Fruit fly (Drosophila melanogaster) whole organism, embryonic: ENCODE measurements around the gene CG31495.

Experiments used
- Ada2b ChIP-seq: fragments of 200-800 bp; sonication (Bioruptor generic); IDR thresholded peaks from 2 replicates; pipeline ENCODE4 v1.3.6; 2022; ENCODE audit warnings: missing biosample characterization, missing genetic modification characterization
- Bgb ChIP-seq: fragments of 200-800 bp; sonication (Bioruptor generic); IDR thresholded peaks from 2 replicates; pipeline ENCODE4 v1.3.6; 2022; ENCODE audit warnings: missing biosample characterization, missing genetic modification characterization; ENCODE audit not compliant: partially characterized antibody
- Blimp-1 ChIP-seq: fragments of 200-800 bp; sonication (Bioruptor generic); optimal IDR thresholded peaks from 3 replicates; lab custom pipeline; 2018; ENCODE audit warnings: missing biosample characterization, missing genetic modification characterization, mild to moderate bottlenecking, moderate library complexity, missing genetic modification reagents
- CG10209 ChIP-seq: fragments of 200-800 bp; sonication (Bioruptor generic); optimal IDR thresholded peaks from 3 replicates; lab custom pipeline; 2017; ENCODE audit warnings: missing biosample characterization, mild to moderate bottlenecking, missing genetic modification characterization, missing genetic modification reagents
- CG10979 ChIP-seq: fragments of 200-800 bp; sonication (Bioruptor generic); optimal IDR thresholded peaks from 2 replicates; lab custom pipeline; 2018; ENCODE audit warnings: missing biosample characterization, mild to moderate bottlenecking, missing genetic modification characterization, moderate library complexity
- CG11247 ChIP-seq: fragments of 200-800 bp; sonication (Bioruptor generic); IDR thresholded peaks from 2 replicates; pipeline ENCODE4 v1.3.6; 2022; ENCODE audit warnings: missing biosample characterization, missing genetic modification characterization
- CG12071 ChIP-seq: fragments of 200-800 bp; sonication (Bioruptor generic); optimal IDR thresholded peaks from 3 replicates; lab custom pipeline; 2018; ENCODE audit warnings: missing biosample characterization, mild to moderate bottlenecking, missing genetic modification characterization
- CG13624 ChIP-seq: fragments of 200-800 bp; sonication (Bioruptor generic); optimal IDR thresholded peaks from 2 replicates; lab custom pipeline; 2016; ENCODE audit warnings: missing biosample characterization, missing genetic modification characterization
- CG15514 ChIP-seq: fragments of 200-800 bp; sonication (Bioruptor generic); optimal IDR thresholded peaks from 3 replicates; lab custom pipeline; 2017; ENCODE audit warnings: missing biosample characterization, missing genetic modification characterization, mild to moderate bottlenecking, moderate library complexity, missing genetic modification reagents
- CG16813 ChIP-seq: fragments of 200-800 bp; sonication (Bioruptor generic); IDR thresholded peaks from 3 replicates; pipeline ENCODE4 v1.3.6; 2022; ENCODE audit warnings: missing biosample characterization, missing genetic modification characterization; ENCODE audit not compliant: partially characterized antibody
- CG17361 ChIP-seq: fragments of 200-800 bp; sonication (Bioruptor generic); IDR thresholded peaks from 3 replicates; pipeline ENCODE4 v1.3.6; 2022; ENCODE audit warnings: missing biosample characterization, missing genetic modification characterization
- CG2678 ChIP-seq: fragments of 200-800 bp; sonication (Bioruptor generic); optimal IDR thresholded peaks from 3 replicates; lab custom pipeline; 2019; ENCODE audit warnings: missing biosample characterization, mild to moderate bottlenecking, missing genetic modification characterization, moderate library complexity
- CG2712 ChIP-seq: fragments of 200-800 bp; optimal IDR thresholded peaks from 3 replicates; lab custom pipeline; 2019; ENCODE audit warnings: missing biosample characterization, mild to moderate bottlenecking, missing genetic modification characterization, moderate library complexity
- CG3065 ChIP-seq: fragments of 200-800 bp; sonication (Bioruptor generic); optimal IDR thresholded peaks from 2 replicates; lab custom pipeline; 2016; ENCODE audit warnings: missing biosample characterization, missing genetic modification characterization
- CG31224 ChIP-seq: fragments of 200-800 bp; sonication (Bioruptor generic); IDR thresholded peaks from 2 replicates; pipeline ENCODE4 v1.3.6; 2022; ENCODE audit warnings: missing biosample characterization, missing genetic modification characterization
- CG5953 ChIP-seq: fragments of 200-800 bp; sonication (Bioruptor generic); IDR thresholded peaks from 2 replicates; pipeline ENCODE4 v1.3.6; 2022; ENCODE audit warnings: missing biosample characterization, missing genetic modification characterization
- CG6175 ChIP-seq: fragments of 200-800 bp; sonication (Bioruptor generic); IDR thresholded peaks from 3 replicates; pipeline ENCODE4 v1.3.6; 2022; ENCODE audit warnings: missing biosample characterization, missing genetic modification characterization
- CG7556 ChIP-seq: fragments of 200-800 bp; sonication (Bioruptor generic); optimal IDR thresholded peaks from 2 replicates; lab custom pipeline; 2017; ENCODE audit warnings: missing biosample characterization, mild to moderate bottlenecking, missing genetic modification characterization
- CG9437 ChIP-seq: fragments of 200-800 bp; sonication (Bioruptor generic); optimal IDR thresholded peaks from 2 replicates; lab custom pipeline; 2018; ENCODE audit warnings: missing biosample characterization, mild to moderate bottlenecking, missing genetic modification characterization
- CG9876 ChIP-seq: fragments of 200-800 bp; sonication (Bioruptor generic); optimal IDR thresholded peaks from 2 replicates; lab custom pipeline; 2016; ENCODE audit warnings: missing biosample characterization, missing genetic modification characterization
- Deaf1 ChIP-seq: fragments of 200-800 bp; optimal IDR thresholded peaks from 3 replicates; lab custom pipeline; 2019; ENCODE audit warnings: missing biosample characterization, mild to moderate bottlenecking, missing genetic modification characterization, moderate library complexity
- Dip3 ChIP-seq: fragments of 200-800 bp; sonication (Bioruptor generic); optimal IDR thresholded peaks from 3 replicates; lab custom pipeline; 2016; ENCODE audit warnings: missing biosample characterization, missing genetic modification characterization
- HLH54F ChIP-seq: fragments of 200-800 bp; sonication (Bioruptor generic); optimal IDR thresholded peaks from 3 replicates; lab custom pipeline; 2016; ENCODE audit warnings: missing biosample characterization, missing genetic modification characterization
- Hr78 ChIP-seq, 2 experiments: fragments of 200-800 bp in 1 of 2; fragments of >200 bp in 1 of 2; sonication (Bioruptor generic) in 1 of 2; optimal IDR thresholded peaks; 2 replicates each; lab custom pipeline; 2017 to 2019; ENCODE audit warnings: missing biosample characterization in 2 of 2, missing genetic modification characterization in 2 of 2, mild to moderate bottlenecking in 1 of 2, moderate library complexity in 1 of 2
- Mad ChIP-seq: fragments of 200-800 bp; sonication (Bioruptor generic); optimal IDR thresholded peaks from 2 replicates; lab custom pipeline; 2016; ENCODE audit warnings: missing biosample characterization, missing genetic modification characterization
- Med ChIP-seq: fragments of 200-800 bp; sonication (Bioruptor generic); peaks from one replicate; lab custom pipeline; 2016; ENCODE audit warnings: missing biosample characterization, missing genetic modification characterization, mild to moderate bottlenecking, inconsistent platforms, moderate library complexity
- Nf-YA ChIP-seq: fragments of 200-800 bp; sonication (Bioruptor generic); IDR thresholded peaks from 2 replicates; pipeline ENCODE4 v1.3.6; 2022; ENCODE audit warnings: missing biosample characterization, missing genetic modification characterization
- Tbp ChIP-seq: fragments of >200 bp; optimal IDR thresholded peaks from 2 replicates; lab custom pipeline; 2018; ENCODE audit warnings: missing biosample characterization, missing genetic modification characterization
- Usf ChIP-seq: fragments of 200-800 bp; sonication (Bioruptor generic); optimal IDR thresholded peaks from 2 replicates; lab custom pipeline; 2017; ENCODE audit warnings: missing genotype, missing biosample characterization, missing genetic modification characterization
- bbx ChIP-seq: fragments of 200-800 bp; sonication (Bioruptor generic); IDR thresholded peaks from 2 replicates; pipeline ENCODE4 v1.3.6; 2022; ENCODE audit warnings: missing biosample characterization, missing genetic modification characterization; ENCODE audit not compliant: partially characterized antibody
- btn ChIP-seq: fragments of 200-800 bp; sonication (Bioruptor generic); optimal IDR thresholded peaks from 2 replicates; lab custom pipeline; 2016; ENCODE audit warnings: missing biosample characterization, missing genetic modification characterization
- chinmo ChIP-seq: fragments of 200-800 bp; sonication (Bioruptor generic); IDR thresholded peaks from 4 replicates; pipeline ENCODE4 v1.3.6; 2022; ENCODE audit warnings: missing biosample characterization, missing genetic modification characterization; ENCODE audit not compliant: partially characterized antibody
- ci ChIP-seq: fragments of 200-800 bp; sonication (Bioruptor generic); IDR thresholded peaks from 3 replicates; pipeline ENCODE4 v1.3.6; 2022; ENCODE audit warnings: missing biosample characterization, missing genetic modification characterization
- cwo ChIP-seq: fragments of 200-800 bp; sonication (Bioruptor generic); optimal IDR thresholded peaks from 3 replicates; lab custom pipeline; 2017; ENCODE audit warnings: missing biosample characterization, missing genetic modification characterization, mild to moderate bottlenecking, moderate library complexity, missing genetic modification reagents
- dmrt11E ChIP-seq: fragments of 200-800 bp; sonication (Bioruptor generic); optimal IDR thresholded peaks from 3 replicates; lab custom pipeline; 2018; ENCODE audit warnings: missing biosample characterization, mild to moderate bottlenecking, missing genetic modification characterization, moderate library complexity
- dmrt99B ChIP-seq: fragments of 200-800 bp; sonication (Bioruptor generic); optimal IDR thresholded peaks from 2 replicates; lab custom pipeline; 2018; ENCODE audit warnings: missing biosample characterization, mild to moderate bottlenecking, missing genetic modification characterization, moderate library complexity
- esg ChIP-seq: fragments of 200-800 bp; sonication (Bioruptor generic); conservative IDR thresholded peaks from 2 replicates; pipeline ENCODE4 v1.3.6; 2022; ENCODE audit warnings: missing biosample characterization, missing genetic modification characterization
- gsb-n ChIP-seq: fragments of 200-800 bp; sonication (Bioruptor generic); optimal IDR thresholded peaks from 3 replicates; lab custom pipeline; 2018; ENCODE audit warnings: missing biosample characterization, mild to moderate bottlenecking, missing genetic modification characterization
- nmo ChIP-seq: fragments of 200-800 bp; sonication (Bioruptor generic); optimal IDR thresholded peaks from 2 replicates; lab custom pipeline; 2018; ENCODE audit warnings: missing biosample characterization, mild to moderate bottlenecking, missing genetic modification characterization, moderate library complexity
- onecut ChIP-seq: fragments of 200-800 bp; sonication (Bioruptor generic); IDR thresholded peaks from 2 replicates; pipeline ENCODE4 v1.3.6; 2022; ENCODE audit warnings: missing biosample characterization, missing genetic modification characterization
- phol ChIP-seq: fragments of 200-800 bp; sonication (Bioruptor generic); optimal IDR thresholded peaks from 3 replicates; lab custom pipeline; 2018; ENCODE audit warnings: missing biosample characterization, mild to moderate bottlenecking, missing genetic modification characterization, moderate library complexity
- repo ChIP-seq: fragments of 200-800 bp; sonication (Bioruptor generic); optimal IDR thresholded peaks from 2 replicates; lab custom pipeline; 2016; ENCODE audit warnings: missing biosample characterization, missing genetic modification characterization
- rib ChIP-seq: fragments of 200-800 bp; sonication (Bioruptor generic); IDR thresholded peaks from 2 replicates; pipeline ENCODE4 v1.3.6; 2022; ENCODE audit warnings: missing biosample characterization, missing genetic modification characterization
- row ChIP-seq: fragments of 200-800 bp; sonication (Bioruptor generic); IDR thresholded peaks from 3 replicates; pipeline ENCODE4 v1.3.6; 2022; ENCODE audit warnings: missing biosample characterization, missing genetic modification characterization
- stc ChIP-seq: fragments of 200-800 bp; sonication (Bioruptor generic); IDR thresholded peaks from 2 replicates; pipeline ENCODE4 v1.3.6; 2022; ENCODE audit warnings: missing biosample characterization, missing genetic modification characterization
- tll ChIP-seq, 2 experiments: fragments of 200-800 bp in 1 of 2; fragments of >200 bp in 1 of 2; sonication (Bioruptor generic) in 1 of 2; optimal IDR thresholded peaks; 2 replicates each; lab custom pipeline; 2017 to 2019; ENCODE audit warnings: missing biosample characterization in 2 of 2, missing genetic modification characterization in 2 of 2, mild to moderate bottlenecking in 1 of 2, moderate library complexity in 1 of 2
- trem ChIP-seq: fragments of 200-800 bp; optimal IDR thresholded peaks from 3 replicates; lab custom pipeline; 2019; ENCODE audit warnings: missing biosample characterization, mild to moderate bottlenecking, missing genetic modification characterization, moderate library complexity
- usp ChIP-seq: fragments of >200 bp; optimal IDR thresholded peaks from 2 replicates; lab custom pipeline; 2017; ENCODE audit warnings: missing biosample characterization, missing genetic modification characterization

Gene CG31495

dm6 chr3R:13797823-13798446, 41.8 kb downstream of the CG31495 start (continued):
- peak; percentile 86 for TF ChIP-seq CG16813 (GFP tag; lab: Robert Waterston, UW)
- TF ChIP-seq chinmo (GFP tag; lab: Robert Waterston, UW), result peak; percentile 50; the same call in 1 of the 4 replicates
- no peak for TF ChIP-seq CG11247 (GFP tag; lab: Robert Waterston, UW)
- TF ChIP-seq CG15514 (GFP tag; lab: Kevin White, UChicago), result no peak
- TF ChIP-seq Mad (GFP tag; lab: Kevin White, UChicago), result no peak
- TF ChIP-seq CG2712, result no peak
- TF ChIP-seq Bgb (GFP tag; lab: Robert Waterston, UW), result peak; percentile 67
- TF ChIP-seq cwo (GFP tag; lab: Kevin White, UChicago), result no peak
- no peak for TF ChIP-seq Usf (GFP tag; lab: Kevin White, UChicago)
- no peak for TF ChIP-seq CG9876 (GFP tag; lab: Kevin White, UChicago)
- TF ChIP-seq bbx (GFP tag; lab: Robert Waterston, UW), result peak; percentile 82
- no peak for TF ChIP-seq rib (GFP tag; lab: Robert Waterston, UW)
- no peak for TF ChIP-seq usp (GFP tag; lab: Kevin White, UChicago)
- TF ChIP-seq Nf-YA (GFP tag; lab: Robert Waterston, UW), result no peak
- no peak for TF ChIP-seq Ada2b (GFP tag; lab: Robert Waterston, UW)
- TF ChIP-seq CG13624, result no peak
- no peak for TF ChIP-seq tll (GFP tag; optimal IDR thresholded peaks at IDR 0.05; lab: Kevin White, UChicago)
- no peak for TF ChIP-seq CG12071 (GFP tag; lab: Kevin White, UChicago)

DNA sequence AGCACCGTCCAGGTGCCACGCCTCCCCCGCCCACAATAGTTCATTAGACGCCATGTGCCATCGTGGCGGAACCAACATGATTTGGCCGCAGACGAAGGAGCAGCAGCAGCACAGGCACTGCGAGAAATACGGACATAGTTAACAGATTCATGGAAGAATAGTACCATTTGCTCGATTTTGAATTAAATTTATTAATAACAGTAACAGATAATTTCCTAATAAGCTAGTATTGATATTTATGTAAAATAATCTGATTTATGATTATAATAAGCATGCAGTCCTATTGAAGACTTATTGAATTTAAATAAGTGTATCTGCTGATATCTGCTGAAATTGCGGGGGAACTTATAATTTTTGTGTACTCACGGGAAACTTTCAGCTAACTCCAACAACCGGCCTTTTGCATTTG, 42.5 kb downstream of the CG31495 start:
- TF ChIP-seq phol (tag; lab: Kevin White, UChicago) (peak; percentile 46), CG5953 (GFP tag; lab: Robert Waterston, UW) (no peak), HLH54F (no peak), nmo (peak; percentile 22), CG10979 (tag; lab: Kevin White, UChicago) (peak; percentile 31), Med (no peak), gsb-n (tag; lab: Kevin White, UChicago) (peak; percentile 30), CG7556 (peak; percentile 22), CG6175 (GFP tag; lab: Robert Waterston, UW) (no peak), Deaf1 (no peak), CG2678 (tag; lab: Kevin White, UChicago) (peak; percentile 3), ci (GFP tag; lab: Robert Waterston, UW) (peak; percentile 39; the same call in 1 of the 3 replicates), CG3065 (GFP tag; lab: Kevin White, UChicago) (peak; percentile 67), trem (no peak), CG9437 (GFP tag; lab: Kevin White, UChicago) (peak; percentile 11), esg (GFP tag; lab: Robert Waterston, UW) (0 out of 2 replicates have a peak, but pooled peaks have one; percentile 15), btn (GFP tag; lab: Kevin White, UChicago) (no peak), CG10209 (no peak), repo (GFP tag; lab: Kevin White, UChicago) (no peak), stc (GFP tag; lab: Robert Waterston, UW) (no peak), dmrt99B (tag; lab: Kevin White, UChicago) (peak; percentile 23), CG31224 (GFP tag; lab: Robert Waterston, UW) (0 out of 2 replicates have a peak, but pooled peaks have one; percentile 1), Dip3 (GFP tag; lab: Kevin White, UChicago) (no peak), Tbp (GFP tag; lab: Kevin White, UChicago) (no peak), chinmo (GFP tag; lab: Robert Waterston, UW) (no peak), dmrt11E (peak; percentile 2), Blimp-1 (peak; percentile 26), onecut (no peak), row (GFP tag; lab: Robert Waterston, UW) (peak; percentile 28), CG17361 (GFP tag; lab: Robert Waterston, UW) (peak; percentile 41; the same call in 1 of the 3 replicates), Hr78 (GFP tag; optimal IDR thresholded peaks at IDR 0.05; lab: Kevin White, UChicago) (no peak)
